Worm (Caenorhabditis elegans) whole organism, young adult: ENCODE results near the gene str-139.

Experiments
- B0019.2 ChIP-seq: fragments of 200-800 bp; sonication (Bioruptor generic); conservative IDR thresholded peaks from 2 replicates; pipeline ENCODE4 v1.3.6; 2022; ENCODE audit warnings: missing genetic modification reagents, missing genetic modification characterization, missing compliant biosample characterization
- B0336.3 ChIP-seq: fragments of 200-800 bp; sonication (Bioruptor generic); IDR thresholded peaks from 2 replicates; pipeline ENCODE4 v1.3.6; 2022; ENCODE audit warnings: missing genetic modification characterization, missing compliant biosample characterization
- C06A6.2 ChIP-seq: fragments of 200-800 bp; sonication (Bioruptor generic); conservative IDR thresholded peaks from 2 replicates; pipeline ENCODE4 v1.3.6; 2022; ENCODE audit warnings: missing genetic modification characterization, missing compliant biosample characterization
- D2030.7 ChIP-seq: fragments of 200-800 bp; sonication (Bioruptor generic); IDR thresholded peaks from 2 replicates; pipeline ENCODE4 v1.3.6; 2022; ENCODE audit warnings: missing genetic modification reagents, missing genetic modification characterization, missing compliant biosample characterization
- F23B12.7 ChIP-seq: sonication (generic microtip); optimal IDR thresholded peaks from 2 replicates; lab custom pipeline; 2017; ENCODE audit warnings: missing genetic modification characterization, mild to moderate bottlenecking, missing compliant biosample characterization, antibody characterized with exemption, moderate library complexity; ENCODE audit not compliant: insufficient read depth
- F33H1.4 ChIP-seq: fragments of 200-800 bp; sonication (Bioruptor generic); IDR thresholded peaks from 2 replicates; pipeline ENCODE4 v1.3.6; 2022; ENCODE audit warnings: missing genetic modification reagents, missing genetic modification characterization, missing compliant biosample characterization
- F49E8.2 ChIP-seq: sonication (generic microtip); optimal IDR thresholded peaks from 3 replicates; lab custom pipeline; 2017; ENCODE audit warnings: missing genetic modification characterization, mild to moderate bottlenecking, missing compliant biosample characterization, antibody characterized with exemption, moderate library complexity; ENCODE audit not compliant: insufficient read depth
- F57A8.1 ChIP-seq: fragments of 200-800 bp; sonication (Bioruptor generic); optimal IDR thresholded peaks from 2 replicates; lab custom pipeline; 2018; ENCODE audit warnings: mild to moderate bottlenecking, missing genetic modification characterization, moderate library complexity, missing compliant biosample characterization
- Y53G8AR.9 ChIP-seq: fragments of 200-800 bp; sonication (Bioruptor generic); conservative IDR thresholded peaks from 2 replicates; pipeline ENCODE4 v1.3.6; 2022; ENCODE audit warnings: missing genetic modification reagents, missing genetic modification characterization, missing compliant biosample characterization
- Y56A3A.18 ChIP-seq: fragments of 200-800 bp; sonication (Bioruptor generic); IDR thresholded peaks from 2 replicates; pipeline ENCODE4 v1.3.6; 2022; ENCODE audit warnings: missing genetic modification reagents, missing genetic modification characterization, missing compliant biosample characterization
- Y67H2A.10 ChIP-seq: fragments of 200-800 bp; sonication (Bioruptor generic); conservative IDR thresholded peaks from 2 replicates; pipeline ENCODE4 v1.3.6; 2022; ENCODE audit warnings: missing genetic modification reagents, missing genetic modification characterization, missing compliant biosample characterization
- Y95B8A.8 ChIP-seq: fragments of 200-800 bp; sonication (Bioruptor generic); IDR thresholded peaks from 2 replicates; pipeline ENCODE4 v1.3.6; 2022; ENCODE audit warnings: missing genetic modification reagents, missing genetic modification characterization, missing compliant biosample characterization
- ZK185.1 ChIP-seq: sonication (generic microtip); optimal IDR thresholded peaks from 2 replicates; lab custom pipeline; 2016; ENCODE audit warnings: mild to moderate bottlenecking, missing genetic modification characterization, missing compliant biosample characterization; ENCODE audit not compliant: poor library complexity, severe bottlenecking
- akir-1 ChIP-seq: fragments of 200-800 bp; sonication (Bioruptor generic); optimal IDR thresholded peaks from 2 replicates; lab custom pipeline; 2018; ENCODE audit warnings: mild to moderate bottlenecking, missing genetic modification characterization, moderate library complexity, missing compliant biosample characterization
- aptf-2 ChIP-seq: fragments of 200-800 bp; sonication (Bioruptor generic); conservative IDR thresholded peaks from 2 replicates; pipeline ENCODE4 v1.3.6; 2022; ENCODE audit warnings: missing genetic modification reagents, missing genetic modification characterization, missing compliant biosample characterization
- attf-3 ChIP-seq: fragments of 200-800 bp; sonication (Bioruptor generic); conservative IDR thresholded peaks from 2 replicates; pipeline ENCODE4 v1.3.6; 2022; ENCODE audit warnings: missing genetic modification reagents, missing genetic modification characterization, missing compliant biosample characterization
- attf-5 ChIP-seq: fragments of 200-800 bp; sonication (Bioruptor generic); optimal IDR thresholded peaks from 2 replicates; lab custom pipeline; 2018; ENCODE audit warnings: mild to moderate bottlenecking, missing genetic modification characterization, missing compliant biosample characterization
- dox-1 ChIP-seq: fragments of 200-800 bp; sonication (Bioruptor generic); IDR thresholded peaks from 2 replicates; pipeline ENCODE4 v1.3.6; 2022; ENCODE audit warnings: missing genetic modification reagents, missing genetic modification characterization, missing compliant biosample characterization
- dpl-1 ChIP-seq: fragments of 150-350 bp; optimal IDR thresholded peaks from 2 replicates; lab custom pipeline; 2014; ENCODE audit warnings: missing biosample characterization, missing genetic modification reagents, missing genetic modification characterization
- efl-1 ChIP-seq: fragments of 150-350 bp; optimal IDR thresholded peaks from 2 replicates; lab custom pipeline; 2014; ENCODE audit warnings: missing biosample characterization, missing genetic modification reagents, missing genetic modification characterization
- egrh-3 ChIP-seq: fragments of 200-800 bp; sonication (Bioruptor generic); IDR thresholded peaks from 2 replicates; pipeline ENCODE4 v1.3.6; 2022; ENCODE audit warnings: missing genetic modification reagents, missing genetic modification characterization, missing compliant biosample characterization
- fkh-3 ChIP-seq: sonication (generic microtip); optimal IDR thresholded peaks from 2 replicates; lab custom pipeline; 2016; ENCODE audit warnings: mild to moderate bottlenecking, missing genetic modification characterization, missing compliant biosample characterization
- hsf-1 ChIP-seq: fragments of 200-800 bp; sonication (Bioruptor generic); IDR thresholded peaks from 2 replicates; pipeline ENCODE4 v1.3.6; 2022; ENCODE audit warnings: missing genetic modification reagents, missing genetic modification characterization, missing compliant biosample characterization
- lin-40 ChIP-seq: sonication (generic microtip); optimal IDR thresholded peaks from 2 replicates; lab custom pipeline; 2016; ENCODE audit warnings: missing genetic modification characterization, mild to moderate bottlenecking, missing compliant biosample characterization, missing genotype, missing genetic modification reagents
- lin-54 ChIP-seq: fragments of 200-800 bp; sonication (Bioruptor generic); optimal IDR thresholded peaks from 2 replicates; lab custom pipeline; 2018; ENCODE audit warnings: mild to moderate bottlenecking, missing genetic modification characterization, missing compliant biosample characterization
- madf-6 ChIP-seq: fragments of 200-800 bp; sonication (Bioruptor generic); IDR thresholded peaks from 2 replicates; pipeline ENCODE4 v1.3.6; 2022; ENCODE audit warnings: missing genetic modification reagents, missing genetic modification characterization, missing compliant biosample characterization
- madf-8 ChIP-seq: fragments of 200-800 bp; sonication (Bioruptor generic); conservative IDR thresholded peaks from 2 replicates; pipeline ENCODE4 v1.3.6; 2022; ENCODE audit warnings: missing genetic modification reagents, missing genetic modification characterization, missing compliant biosample characterization
- mcd-1 ChIP-seq: fragments of 200-800 bp; sonication (Bioruptor generic); IDR thresholded peaks from 2 replicates; pipeline ENCODE4 v1.3.6; 2022; ENCODE audit warnings: missing genetic modification reagents, missing genetic modification characterization, missing compliant biosample characterization
- mel-28 ChIP-seq: sonication (generic microtip); optimal IDR thresholded peaks from 2 replicates; lab custom pipeline; 2016; ENCODE audit warnings: borderline replicate concordance, mild to moderate bottlenecking, missing genetic modification characterization, missing compliant biosample characterization
- mxl-1 ChIP-seq: sonication (generic microtip); optimal IDR thresholded peaks from 2 replicates; lab custom pipeline; 2016; ENCODE audit warnings: missing genetic modification characterization, missing compliant biosample characterization
- nfya-1 ChIP-seq: sonication (generic microtip); optimal IDR thresholded peaks from 2 replicates; lab custom pipeline; 2017; ENCODE audit warnings: antibody characterized with exemption, missing compliant biosample characterization, missing genetic modification characterization, borderline replicate concordance; ENCODE audit not compliant: insufficient read depth
- nfyb-1 ChIP-seq: fragments of 200-800 bp; sonication (Bioruptor generic); IDR thresholded peaks from 2 replicates; pipeline ENCODE4 v1.3.6; 2022; ENCODE audit warnings: missing genetic modification reagents, missing genetic modification characterization, missing compliant biosample characterization
- nhr-80 ChIP-seq: sonication (generic microtip); optimal IDR thresholded peaks from 2 replicates; lab custom pipeline; 2016; ENCODE audit warnings: missing genetic modification characterization, missing compliant biosample characterization
- pbrm-1 ChIP-seq: fragments of 200-800 bp; sonication (Bioruptor generic); IDR thresholded peaks from 2 replicates; pipeline ENCODE4 v1.3.6; 2022; ENCODE audit warnings: missing genetic modification reagents, missing genetic modification characterization, missing compliant biosample characterization
- snpc-1.1 ChIP-seq: sonication (generic microtip); optimal IDR thresholded peaks from 2 replicates; lab custom pipeline; 2017; ENCODE audit warnings: missing genetic modification characterization, mild to moderate bottlenecking, missing compliant biosample characterization, antibody characterized with exemption, moderate library complexity, missing genotype, missing genetic modification reagents; ENCODE audit not compliant: insufficient read depth
- snpc-1.3 ChIP-seq: sonication (generic microtip); optimal IDR thresholded peaks from 2 replicates; lab custom pipeline; 2017; ENCODE audit warnings: missing genetic modification characterization, mild to moderate bottlenecking, missing compliant biosample characterization, antibody characterized with exemption, moderate library complexity, missing genotype, missing genetic modification reagents; ENCODE audit not compliant: insufficient read depth
- snpc-3.4 ChIP-seq: sonication (generic microtip); optimal IDR thresholded peaks from 2 replicates; lab custom pipeline; 2017; ENCODE audit warnings: missing genetic modification characterization, mild to moderate bottlenecking, missing compliant biosample characterization, antibody characterized with exemption, moderate library complexity, missing genotype, missing genetic modification reagents
- snpc-4 ChIP-seq, 5 experiments: fragments of 150-350 bp in 1 of 5; sonication (generic microtip) in 4 of 5; optimal IDR thresholded peaks; 2 replicates each; lab custom pipeline; 2014 to 2018; ENCODE audit warnings: missing genetic modification characterization in 5 of 5, missing biosample characterization in 3 of 5, antibody characterized with exemption in 2 of 5, mild to moderate bottlenecking in 2 of 5, missing compliant biosample characterization in 2 of 5, missing genotype in 2 of 5, moderate library complexity in 2 of 5, missing genetic modification reagents in 1 of 5
- tbp1 ChIP-seq: fragments of 200-800 bp; sonication (Bioruptor generic); optimal IDR thresholded peaks from 2 replicates; lab custom pipeline; 2018; ENCODE audit warnings: mild to moderate bottlenecking, missing genetic modification characterization, missing compliant biosample characterization
- xnd-1 ChIP-seq: sonication (generic microtip); optimal IDR thresholded peaks from 2 replicates; lab custom pipeline; 2016; ENCODE audit warnings: missing genotype, missing genetic modification reagents, missing genetic modification characterization, missing compliant biosample characterization
- ztf-18 ChIP-seq: sonication (generic microtip); optimal IDR thresholded peaks from 2 replicates; lab custom pipeline; 2016; ENCODE audit warnings: missing genotype, mild to moderate bottlenecking, missing genetic modification characterization, missing compliant biosample characterization
- ztf-22 ChIP-seq: fragments of 200-800 bp; sonication (Bioruptor generic); optimal IDR thresholded peaks from 2 replicates; lab custom pipeline; 2018; ENCODE audit warnings: mild to moderate bottlenecking, missing genetic modification characterization, moderate library complexity, missing compliant biosample characterization

Gene str-139

DNA sequence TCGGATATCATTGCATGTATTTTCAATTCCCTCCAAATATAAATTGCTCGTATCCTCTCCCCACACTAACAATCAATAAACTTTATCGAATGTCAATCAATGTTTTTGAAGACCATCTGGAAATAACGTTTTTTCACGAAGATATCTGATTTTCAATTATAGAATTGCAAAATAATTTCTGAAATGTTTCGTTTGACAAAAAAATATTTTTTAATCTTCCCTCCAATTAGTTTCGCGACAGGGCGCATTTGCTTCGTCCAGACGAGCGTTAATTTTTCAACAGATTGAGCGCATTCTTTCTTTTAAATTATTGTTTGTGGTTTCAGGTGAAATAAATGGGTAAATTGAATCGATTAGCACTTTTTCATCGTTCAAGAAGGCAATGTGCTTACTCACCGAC, 30.9 kb downstream of the str-139 start, which contains the start of gene vars-1 (continued):
- TF ChIP-seq C06A6.2 (GFP tag; lab: Robert Waterston, UW) (no peak), Y56A3A.18 (GFP tag; lab: Robert Waterston, UW) (0 out of 2 replicates have a peak, but pooled peaks have one; percentile 26)

DNA sequence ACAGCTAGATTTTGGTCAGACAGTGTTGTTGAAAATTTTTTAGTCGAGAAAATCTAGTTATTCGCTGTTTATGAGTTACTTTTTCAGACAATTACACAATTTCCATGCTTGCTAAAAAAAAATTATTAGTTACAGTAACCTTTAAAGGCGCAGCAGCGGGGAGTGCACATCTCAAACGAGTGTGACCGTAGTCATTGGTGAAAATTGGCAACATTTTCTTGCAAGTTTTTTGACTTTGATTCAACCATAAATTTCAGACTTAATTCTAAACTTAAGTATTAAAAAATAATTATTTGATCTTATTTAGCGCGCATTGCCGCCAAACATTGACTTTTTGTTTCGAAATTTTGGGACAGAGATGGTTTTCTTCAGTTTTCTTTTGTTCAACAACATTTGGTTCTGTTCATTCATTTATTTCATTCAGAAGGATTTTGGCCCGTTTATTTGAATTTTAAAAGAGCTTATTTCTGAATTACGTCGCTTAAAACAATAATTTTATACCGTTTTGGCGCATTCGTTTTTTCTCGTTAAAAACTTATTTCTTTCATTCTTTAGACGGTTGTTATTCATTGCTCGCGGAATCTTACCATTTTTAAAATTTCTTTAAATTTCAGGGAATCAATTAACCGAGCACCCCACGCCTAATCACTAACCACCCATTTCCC, 33.0 kb downstream of the str-139 start, which contains the start of gene oma-2:
oma-2 (plus strand) TSS at position 615 of the 665 bp plus-strand sequence.
- TF ChIP-seq lin-40 (tag; lab: Kevin White, UChicago) (no peak), Y95B8A.8 (GFP tag; lab: Robert Waterston, UW) (0 out of 2 replicates have a peak, but pooled peaks have one; percentile 47), dox-1 (peak; percentile 56), attf-3 (GFP tag; lab: Robert Waterston, UW) (0 out of 2 replicates have a peak, but pooled peaks have one; percentile 21), F23B12.7 (peak; percentile 26), F57A8.1 (GFP tag; lab: Kevin White, UChicago) (no peak), snpc-1.1 (tag; lab: Kevin White, UChicago) (peak; percentile 23), mel-28 (tag; lab: Kevin White, UChicago) (no peak), B0019.2 (GFP tag; lab: Robert Waterston, UW) (0 out of 2 replicates have a peak, but pooled peaks have one; percentile 22), pbrm-1 (peak; percentile 37; the same call in 1 of the 2 replicates), nhr-80 (tag; lab: Kevin White, UChicago) (no peak), efl-1 (peak; percentile 82), ZK185.1 (peak; percentile 18), snpc-1.3 (tag; lab: Kevin White, UChicago) (peak; percentile 62), xnd-1 (tag; lab: Kevin White, UChicago) (peak; percentile 89), ztf-18 (tag; lab: Kevin White, UChicago) (peak; percentile 37), lin-54 (GFP tag; lab: Kevin White, UChicago) (peak; percentile 58), madf-6 (GFP tag; lab: Robert Waterston, UW) (peak; percentile 96), B0336.3 (GFP tag; lab: Robert Waterston, UW) (no peak), fkh-3 (no peak), F33H1.4 (GFP tag; lab: Robert Waterston, UW) (peak; percentile 87), Y67H2A.10 (GFP tag; lab: Robert Waterston, UW) (no peak), snpc-4 (GFP tag; optimal IDR thresholded peaks at IDR 0.05; lab: Kevin White, UChicago) (no peak), snpc-4 (tag; optimal IDR thresholded peaks at IDR 0.05; lab: Kevin White, UChicago) (peak in 1 of 4 experiments; percentile 39), egrh-3 (no peak), hsf-1 (GFP tag; lab: Robert Waterston, UW) (peak; percentile 90), aptf-2 (GFP tag; lab: Robert Waterston, UW) (no peak), nfya-1 (tag; lab: Kevin White, UChicago) (no peak), nfyb-1 (GFP tag; lab: Robert Waterston, UW) (0 out of 2 replicates have a peak, but pooled peaks have one; percentile 33), madf-8 (peak; percentile 95), Y56A3A.18 (GFP tag; lab: Robert Waterston, UW) (0 out of 2 replicates have a peak, but pooled peaks have one; percentile 14), attf-5 (GFP tag; lab: Kevin White, UChicago) (no peak), Y53G8AR.9 (GFP tag; lab: Robert Waterston, UW) (0 out of 2 replicates have a peak, but pooled peaks have one; percentile 52), akir-1 (GFP tag; lab: Kevin White, UChicago) (no peak), dpl-1 (GFP tag; lab: Kevin White, UChicago) (peak; percentile 36), ztf-22 (GFP tag; lab: Kevin White, UChicago) (no peak), tbp1 (GFP tag; lab: Kevin White, UChicago) (peak; percentile 28), D2030.7 (GFP tag; lab: Robert Waterston, UW) (peak; percentile 89), mcd-1 (GFP tag; lab: Robert Waterston, UW) (peak; percentile 47; the same call in 1 of the 2 replicates), mxl-1 (no peak), snpc-3.4 (tag; lab: Kevin White, UChicago) (peak; percentile 1), F49E8.2 (tag; lab: Kevin White, UChicago) (peak; percentile 76)
